Worm (Caenorhabditis elegans) whole organism, mixed stage, embryonic: ENCODE results near the gene spas-1.

Experiments used
- bed-3 ChIP-seq: fragments of 200-800 bp; sonication (Bioruptor generic); optimal IDR thresholded peaks from 3 replicates; lab custom pipeline; 2018; ENCODE audit warnings: mild to moderate bottlenecking, missing genetic modification characterization, moderate library complexity, missing compliant biosample characterization
- ces-1 ChIP-seq: fragments of 150-350 bp; optimal IDR thresholded peaks from 2 replicates; lab custom pipeline; 2014; ENCODE audit warnings: missing biosample characterization, missing genetic modification reagents, missing genetic modification characterization
- flh-1 ChIP-seq: fragments of 200-800 bp; sonication (Bioruptor generic); optimal IDR thresholded peaks from 2 replicates; lab custom pipeline; 2018; ENCODE audit warnings: mild to moderate bottlenecking, missing genetic modification characterization, moderate library complexity, missing compliant biosample characterization
- nhr-12 ChIP-seq: fragments of 150-350 bp; optimal IDR thresholded peaks from 2 replicates; lab custom pipeline; 2014; ENCODE audit warnings: missing biosample characterization, missing genetic modification characterization
- nhr-237 ChIP-seq: fragments of 150-350 bp; optimal IDR thresholded peaks from 2 replicates; lab custom pipeline; 2014; ENCODE audit warnings: missing biosample characterization, missing genetic modification characterization

DNA sequence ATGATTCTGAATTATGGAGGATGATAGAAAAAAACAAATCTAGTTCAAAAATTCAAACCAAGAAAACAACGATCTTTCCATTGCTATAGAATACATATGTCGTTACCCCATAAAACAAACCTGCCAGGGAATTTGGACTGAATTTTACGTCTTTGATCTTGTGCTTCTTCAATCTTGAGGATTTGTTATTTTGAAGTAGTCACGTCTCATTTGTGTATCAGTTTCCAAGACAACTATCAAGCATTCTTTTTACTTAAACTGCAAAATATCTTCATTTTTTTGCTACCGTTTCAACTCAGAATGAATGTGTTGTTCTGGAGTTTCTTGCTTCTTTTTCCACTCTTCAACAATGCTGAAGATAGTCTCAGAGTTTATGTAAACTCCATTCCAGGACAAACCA lies 44.8 kb upstream of the spas-1 start, which contains the start of gene F21C10.19:
- no peak for TF ChIP-seq bed-3 (GFP tag; lab: Kevin White, UChicago)
- TF ChIP-seq flh-1: no peak
- TF ChIP-seq nhr-12 (tag; lab: Kevin White, UChicago): no peak
- TF ChIP-seq nhr-237: no peak
- no peak for TF ChIP-seq ces-1 (GFP tag; lab: Kevin White, UChicago)
